Fruit fly (Drosophila melanogaster): ENCODE measurements around the gene CG14974.

Gene CG14974

DNA sequence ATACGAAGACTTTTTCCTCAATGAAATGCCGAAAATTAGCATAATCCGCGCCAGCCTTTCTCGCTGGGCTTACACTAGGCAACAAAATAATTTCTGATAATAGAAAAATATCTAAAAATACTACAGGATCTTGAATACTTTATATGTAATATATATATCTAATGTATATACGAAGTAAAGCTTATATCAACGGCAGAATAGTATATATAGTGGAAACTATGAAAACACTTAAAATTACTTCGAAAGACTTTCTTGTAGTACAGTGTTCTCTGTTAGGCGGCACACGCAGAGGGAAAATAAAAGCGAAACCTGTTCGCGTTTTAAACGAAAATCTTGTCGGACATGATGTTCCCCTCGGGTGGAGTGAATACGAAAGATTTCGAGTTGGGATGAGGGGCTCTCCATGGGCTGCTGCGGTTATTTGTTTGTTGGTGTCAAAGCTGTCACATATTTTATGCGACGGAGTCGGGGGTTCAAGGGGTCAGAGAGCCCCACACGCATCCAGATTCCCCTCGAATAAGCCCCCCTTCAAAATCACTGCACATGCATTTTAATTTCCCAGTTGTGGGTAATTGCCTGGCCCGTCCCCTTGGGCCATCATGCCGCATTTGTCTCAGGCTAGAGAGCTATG is 13.4 kb upstream of the CG14974 start (continued):
- TF ChIP-seq CHES-1-like (GFP tag; optimal IDR thresholded peaks at IDR 0.05) (no peak), CG17568 (GFP tag; optimal IDR thresholded peaks at IDR 0.05) (peak; percentile 47), ssp (GFP tag; IDR thresholded peaks at IDR 0.05) (no peak), CG42726 (GFP tag; IDR thresholded peaks at IDR 0.05; ENCODE audit: partially characterized antibody) (no peak)

DNA sequence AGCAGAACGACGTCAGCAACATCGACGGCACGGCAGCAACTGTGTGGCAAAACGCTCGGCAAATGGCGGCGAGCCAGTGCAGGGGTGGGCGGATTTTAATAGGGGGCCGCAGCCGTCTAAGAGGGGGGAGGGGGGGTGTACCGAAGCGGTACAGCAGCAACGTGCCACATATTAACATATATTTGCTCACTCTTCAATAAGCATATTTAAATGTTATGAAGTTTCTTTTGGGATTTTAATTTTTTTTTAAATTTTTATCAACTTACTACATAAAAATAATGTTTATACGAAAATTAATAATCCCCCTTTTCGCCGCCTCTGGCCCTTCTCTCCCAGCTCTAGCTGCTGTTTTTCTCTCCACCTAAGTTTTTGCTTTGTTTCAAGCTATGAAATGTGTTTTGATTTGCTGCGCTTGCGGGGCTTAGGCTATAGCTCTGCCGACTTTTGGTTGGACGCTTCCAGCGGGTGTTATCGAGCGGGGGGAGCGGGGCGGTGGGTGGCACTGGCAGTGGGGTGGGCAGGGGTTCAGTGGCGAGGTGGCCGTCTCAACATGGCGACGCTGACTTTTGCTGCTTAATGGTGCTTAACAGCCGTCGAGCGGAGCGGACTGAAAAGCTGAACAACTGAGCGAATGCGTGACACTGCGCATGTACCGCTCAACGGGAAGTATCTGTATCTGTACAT is 11.8 kb upstream of the CG14974 start:
- TF ChIP-seq fd96Cb (tag; optimal IDR thresholded peaks at IDR 0.05): peak; percentile 65
- TF ChIP-seq CG4820 (GFP tag; optimal IDR thresholded peaks at IDR 0.05): peak; percentile 70
- peak; percentile 83 for TF ChIP-seq unpg (GFP tag; optimal IDR thresholded peaks at IDR 0.05)
- TF ChIP-seq HLHmδ (GFP tag; optimal IDR thresholded peaks at IDR 0.05): no peak
- TF ChIP-seq CG8089 (GFP tag; optimal IDR thresholded peaks at IDR 0.05): no peak
- TF ChIP-seq seq (GFP tag; IDR thresholded peaks at IDR 0.05): peak; percentile 93
- peak; percentile 90 for TF ChIP-seq vvl (GFP tag; IDR thresholded peaks at IDR 0.05)
- peak; percentile 50 for TF ChIP-seq Fer2 (tag; optimal IDR thresholded peaks at IDR 0.05)
- no peak for TF ChIP-seq CG9609 (GFP tag; optimal IDR thresholded peaks at IDR 0.05)
- no peak for TF ChIP-seq Dad (GFP tag; optimal IDR thresholded peaks at IDR 0.05)
- no peak for TF ChIP-seq CG8290 (GFP tag; optimal IDR thresholded peaks at IDR 0.05)
- peak in 1 of 2 experiments; percentile 49 for TF ChIP-seq CG8290 (tag; optimal IDR thresholded peaks at IDR 0.05)
- TF ChIP-seq HLH4C (GFP tag; IDR thresholded peaks at IDR 0.05; ENCODE audit: partially characterized antibody): no peak
- peak; percentile 56; the same call in 1 of the 2 replicates for TF ChIP-seq sens-2 (GFP tag; IDR thresholded peaks at IDR 0.05)
- TF ChIP-seq CG4404 (GFP tag; IDR thresholded peaks at IDR 0.05): peak; percentile 81
- TF ChIP-seq CG17385 (GFP tag; optimal IDR thresholded peaks at IDR 0.05): peak; percentile 83
- peak; percentile 78 for TF ChIP-seq Sox100B (GFP tag; optimal IDR thresholded peaks at IDR 0.05)
- peak; percentile 80 for TF ChIP-seq ci (GFP tag; IDR thresholded peaks at IDR 0.05)
- peak; percentile 54; the same call in 1 of the 2 replicates for TF ChIP-seq CG8765 (GFP tag; IDR thresholded peaks at IDR 0.05)
- TF ChIP-seq H2.0 (GFP tag; IDR thresholded peaks at IDR 0.05): peak; percentile 89
- peak; percentile 69 for TF ChIP-seq CG12942 (GFP tag; optimal IDR thresholded peaks at IDR 0.05)
- peak; percentile 20 for TF ChIP-seq CG3065 (GFP tag; optimal IDR thresholded peaks at IDR 0.05)
- TF ChIP-seq Doc2 (GFP tag; IDR thresholded peaks at IDR 0.05): peak; percentile 66; the same call in 1 of the 2 replicates
- peak; percentile 43 for TF ChIP-seq twi (tag; optimal IDR thresholded peaks at IDR 0.05)
- peak; percentile 69 for TF ChIP-seq CG1529 (GFP tag; optimal IDR thresholded peaks at IDR 0.05)
- peak; percentile 89 for TF ChIP-seq zfh1 (GFP tag; IDR thresholded peaks at IDR 0.05)
- TF ChIP-seq CG3163 (GFP tag; optimal IDR thresholded peaks at IDR 0.05): no peak
- TF ChIP-seq CG12071 (GFP tag; optimal IDR thresholded peaks at IDR 0.05): no peak
- peak; percentile 76 for TF ChIP-seq onecut (GFP tag; IDR thresholded peaks at IDR 0.05)
- TF ChIP-seq Lhr (GFP tag; optimal IDR thresholded peaks at IDR 0.05): peak; percentile 29
- no peak for TF ChIP-seq CG7271 (tag; optimal IDR thresholded peaks at IDR 0.05)
- peak; percentile 38 for TF ChIP-seq kay (GFP tag; optimal IDR thresholded peaks at IDR 0.05)
- TF ChIP-seq pros (GFP tag; optimal IDR thresholded peaks at IDR 0.05): no peak
- TF ChIP-seq CG14014 (GFP tag; IDR thresholded peaks at IDR 0.05): peak; percentile 93
- no peak for TF ChIP-seq btn (GFP tag; optimal IDR thresholded peaks at IDR 0.05)
- peak; percentile 88 for TF ChIP-seq Gug (GFP tag; IDR thresholded peaks at IDR 0.05)
- TF ChIP-seq CG10462 (GFP tag; optimal IDR thresholded peaks at IDR 0.05): peak; percentile 70
- peak; percentile 91 for TF ChIP-seq CG7839 (tag; optimal IDR thresholded peaks at IDR 0.05)
- TF ChIP-seq Sry-β (GFP tag; optimal IDR thresholded peaks at IDR 0.05): no peak
- TF ChIP-seq E2f1 (GFP tag; IDR thresholded peaks at IDR 0.05): peak; percentile 80
- TF ChIP-seq CG9817 (tag; optimal IDR thresholded peaks at IDR 0.05): peak; percentile 85
- TF ChIP-seq tup (GFP tag; optimal IDR thresholded peaks at IDR 0.05): no peak
- peak; percentile 71 for TF ChIP-seq phol (tag; optimal IDR thresholded peaks at IDR 0.05)
- TF ChIP-seq nom (GFP tag; optimal IDR thresholded peaks at IDR 0.05): no peak

Measured in whole organism, embryonic.